Worm (Caenorhabditis elegans): Measurements from ENCODE around the gene srlf-37.

DNA sequence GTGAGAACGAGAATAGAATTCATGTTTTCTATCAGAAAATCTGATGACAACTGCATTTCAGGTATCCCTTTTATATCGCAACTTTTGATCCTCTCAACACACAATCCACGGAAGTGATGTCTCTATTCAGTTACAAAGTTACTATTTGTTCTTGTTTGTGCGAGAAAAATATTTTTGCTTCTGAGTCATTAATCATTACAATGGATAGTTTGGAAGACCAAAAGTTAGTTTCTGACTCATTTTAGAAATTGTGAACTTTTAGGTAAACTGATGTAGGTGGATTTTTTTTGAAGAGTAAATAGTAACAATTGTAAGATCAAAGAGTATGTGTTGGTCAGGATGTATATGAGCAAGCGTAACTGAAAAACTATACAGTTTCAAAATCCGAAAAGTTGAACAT lies 5.7 kb upstream of the srlf-37 start, which contains the start of gene srlf-36:
- TF ChIP-seq egl-27 (tag; optimal IDR thresholded peaks at IDR 0.05) (no peak), mdl-1 (tag; optimal IDR thresholded peaks at IDR 0.05) (no peak), Y5F2A.4 (GFP tag; optimal IDR thresholded peaks at IDR 0.05) (no peak), nhr-25 (tag; optimal IDR thresholded peaks at IDR 0.05; ENCODE audit: borderline replicate concordance, insufficient read depth) (no peak), zag-1 (tag; optimal IDR thresholded peaks at IDR 0.05) (no peak), fkh-10 (GFP tag; optimal IDR thresholded peaks at IDR 0.05) (no peak), lin-13 (GFP tag; optimal IDR thresholded peaks at IDR 0.05) (no peak), ZK337.2 (GFP tag; IDR thresholded peaks at IDR 0.05) (no peak)
